Worm (Caenorhabditis elegans): ENCODE results near the gene che-12.
A peak's percentile ranks its signal among the peaks of the same experiment; 100 is the strongest.

che-12 gene

DNA sequence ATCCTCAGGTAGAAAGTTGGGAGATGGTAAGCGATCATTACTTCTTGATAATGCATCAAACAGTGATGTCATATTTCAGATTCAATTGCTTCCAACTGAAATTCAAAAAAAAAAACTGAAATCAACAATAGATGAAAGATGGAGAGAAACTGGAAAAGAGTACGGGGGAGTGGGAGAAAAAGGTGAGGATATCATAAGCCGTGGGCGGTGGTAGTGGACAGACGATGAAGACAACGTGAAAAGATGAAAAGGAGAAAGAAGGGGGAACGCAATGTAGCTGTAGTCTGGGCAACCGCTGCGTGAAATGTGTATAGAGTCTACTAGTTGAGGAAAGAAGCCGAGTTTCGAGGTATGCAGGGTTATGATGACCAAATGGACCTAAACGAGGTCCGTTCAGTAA is at the start of gene che-12:
Gene che-12 (minus strand): TSS at position 101 of the 400 bp plus-strand sequence.
- TF ChIP-seq ceh-36 (tag; optimal IDR thresholded peaks at IDR 0.05) (no peak), hmg-4 (GFP tag; optimal IDR thresholded peaks at IDR 0.05) (no peak), sea-1 (GFP tag; conservative IDR thresholded peaks at IDR 0.05) (no peak), tbx-37 (GFP tag; conservative IDR thresholded peaks at IDR 0.05) (no peak), aly-1 (tag; optimal IDR thresholded peaks at IDR 0.05) (no peak), ama-1 (optimal IDR thresholded peaks at IDR 0.05) (no peak), tbx-11 (GFP tag; IDR thresholded peaks at IDR 0.05) (no peak), B0310.2 (tag; optimal IDR thresholded peaks at IDR 0.05) (no peak), F13C5.2 (tag; optimal IDR thresholded peaks at IDR 0.05) (no peak), flt-1 (GFP tag; IDR thresholded peaks at IDR 0.05) (no peak), hnd-1 (tag; optimal IDR thresholded peaks at IDR 0.05) (no peak), tra-4 (tag; optimal IDR thresholded peaks at IDR 0.05) (no peak), ets-7 (tag; optimal IDR thresholded peaks at IDR 0.05) (no peak), hmbx-1 (tag; optimal IDR thresholded peaks at IDR 0.05) (no peak)

- TF ChIP-seq scrt-1 (GFP tag; IDR thresholded peaks at IDR 0.05) = no peak
- TF ChIP-seq ceh-13 (GFP tag; optimal IDR thresholded peaks at IDR 0.05) = peak; percentile 28
- peak; percentile 43 for TF ChIP-seq F13C5.2 (tag; optimal IDR thresholded peaks at IDR 0.05)
- TF ChIP-seq tbx-37 (GFP tag; conservative IDR thresholded peaks at IDR 0.05) = peak; percentile 86
- no peak; the same call in 1 of the 2 replicates for TF ChIP-seq pes-1 (GFP tag; IDR thresholded peaks at IDR 0.05)
- peak; percentile 21 for TF ChIP-seq hnd-1 (tag; optimal IDR thresholded peaks at IDR 0.05)
Measured at ce11 chrV:10355773-10356335, 48.7 kb upstream of the che-12 start, which contains the start of gene sluh-7. Gene sluh-7 (minus strand): TSS chrV:10355823.

- TF ChIP-seq pes-1 (GFP tag; IDR thresholded peaks at IDR 0.05) = 0 out of 2 replicates have a peak, but pooled peaks have one; percentile 37
- no peak for TF ChIP-seq ama-1 (optimal IDR thresholded peaks at IDR 0.05)
- TF ChIP-seq sea-1 (GFP tag; conservative IDR thresholded peaks at IDR 0.05) = no peak
- TF ChIP-seq ceh-13 (GFP tag; optimal IDR thresholded peaks at IDR 0.05) = no peak
- TF ChIP-seq tra-4 (tag; optimal IDR thresholded peaks at IDR 0.05) = no peak
Measured at ce11 chrV:10352928-10353427, 45.8 kb upstream of the che-12 start, which contains the start of gene nol-56. Gene nol-56 (minus strand): TSS chrV:10352978.

- TF ChIP-seq pes-1 (GFP tag; IDR thresholded peaks at IDR 0.05) (no peak), B0310.2 (tag; optimal IDR thresholded peaks at IDR 0.05) (no peak), ama-1 (optimal IDR thresholded peaks at IDR 0.05) (no peak), ceh-36 (tag; optimal IDR thresholded peaks at IDR 0.05) (no peak), hnd-1 (tag; optimal IDR thresholded peaks at IDR 0.05) (no peak)
Measured at ce11 chrV:10350054-10350453, 42.9 kb upstream of the che-12 start, which contains the start of gene K07C5.9. Gene K07C5.9 (minus strand): TSS chrV:10350154.

ce11 chrV:10342904-10343303 is 35.7 kb upstream of the che-12 start, which contains the start of gene K07C5.3:
Gene K07C5.3 (plus strand): TSS chrV:10343032.
- TF ChIP-seq ama-1 (optimal IDR thresholded peaks at IDR 0.05) = no peak
- TF ChIP-seq tbx-11 (GFP tag; IDR thresholded peaks at IDR 0.05) = no peak
- TF ChIP-seq sea-1 (GFP tag; conservative IDR thresholded peaks at IDR 0.05) = no peak
- no peak for TF ChIP-seq scrt-1 (GFP tag; IDR thresholded peaks at IDR 0.05)
- no peak for TF ChIP-seq tra-4 (tag; optimal IDR thresholded peaks at IDR 0.05)
- no peak for TF ChIP-seq hmg-4 (GFP tag; optimal IDR thresholded peaks at IDR 0.05)
- no peak for TF ChIP-seq hnd-1 (tag; optimal IDR thresholded peaks at IDR 0.05)

DNA sequence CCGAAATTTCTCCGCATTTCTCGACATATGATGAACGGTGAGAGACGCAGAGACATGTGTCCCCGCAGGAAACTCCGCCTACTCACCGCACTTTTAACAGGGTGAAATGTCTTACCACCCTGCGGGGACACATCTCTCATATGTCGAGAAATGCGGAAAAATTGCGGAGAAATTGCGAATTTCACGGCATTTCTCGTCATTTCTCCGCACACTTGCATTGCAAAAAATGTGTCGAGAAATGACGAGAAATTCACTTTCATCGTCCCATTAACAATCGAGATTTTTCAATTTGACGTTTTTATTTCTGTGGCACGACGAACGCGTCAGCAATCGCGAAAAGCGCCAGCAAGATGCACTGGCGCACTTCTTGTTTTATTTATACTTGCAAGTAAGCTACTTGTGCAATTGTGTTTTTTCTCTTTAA is 34.7 kb upstream of the che-12 start, which contains the start of gene K07C5.13:
Gene K07C5.13 (plus strand): TSS at position 151 of the 424 bp plus-strand sequence.
- peak; percentile 61; the same call in 1 of the 2 replicates for TF ChIP-seq pes-1 (GFP tag; IDR thresholded peaks at IDR 0.05)
- peak; percentile 75; the same call in 1 of the 2 replicates for TF ChIP-seq sea-1 (GFP tag; conservative IDR thresholded peaks at IDR 0.05)
- TF ChIP-seq tbx-11 (GFP tag; IDR thresholded peaks at IDR 0.05) = peak; percentile 61; the same call in 1 of the 2 replicates
- TF ChIP-seq scrt-1 (GFP tag; IDR thresholded peaks at IDR 0.05) = peak; percentile 51; the same call in 1 of the 2 replicates
- peak; percentile 56 for TF ChIP-seq flt-1 (GFP tag; IDR thresholded peaks at IDR 0.05)
- 0 out of 2 replicates have a peak, but pooled peaks have one; percentile 36 for TF ChIP-seq tbx-37 (GFP tag; conservative IDR thresholded peaks at IDR 0.05)

- no peak for TF ChIP-seq ceh-13 (GFP tag; optimal IDR thresholded peaks at IDR 0.05)
- TF ChIP-seq flt-1 (GFP tag; IDR thresholded peaks at IDR 0.05) = no peak
- TF ChIP-seq tbx-11 (GFP tag; IDR thresholded peaks at IDR 0.05) = no peak
- TF ChIP-seq tra-4 (tag; optimal IDR thresholded peaks at IDR 0.05) = no peak
- no peak for TF ChIP-seq tbx-37 (GFP tag; conservative IDR thresholded peaks at IDR 0.05)
- TF ChIP-seq aly-1 (tag; optimal IDR thresholded peaks at IDR 0.05) = no peak
- TF ChIP-seq sea-1 (GFP tag; conservative IDR thresholded peaks at IDR 0.05) = no peak
- no peak for TF ChIP-seq ets-7 (tag; optimal IDR thresholded peaks at IDR 0.05)
Measured at ce11 chrV:10339200-10339599, 32.0 kb upstream of the che-12 start, which contains the start of gene K07C5.2. Gene K07C5.2 (plus strand): TSS chrV:10339500.

DNA sequence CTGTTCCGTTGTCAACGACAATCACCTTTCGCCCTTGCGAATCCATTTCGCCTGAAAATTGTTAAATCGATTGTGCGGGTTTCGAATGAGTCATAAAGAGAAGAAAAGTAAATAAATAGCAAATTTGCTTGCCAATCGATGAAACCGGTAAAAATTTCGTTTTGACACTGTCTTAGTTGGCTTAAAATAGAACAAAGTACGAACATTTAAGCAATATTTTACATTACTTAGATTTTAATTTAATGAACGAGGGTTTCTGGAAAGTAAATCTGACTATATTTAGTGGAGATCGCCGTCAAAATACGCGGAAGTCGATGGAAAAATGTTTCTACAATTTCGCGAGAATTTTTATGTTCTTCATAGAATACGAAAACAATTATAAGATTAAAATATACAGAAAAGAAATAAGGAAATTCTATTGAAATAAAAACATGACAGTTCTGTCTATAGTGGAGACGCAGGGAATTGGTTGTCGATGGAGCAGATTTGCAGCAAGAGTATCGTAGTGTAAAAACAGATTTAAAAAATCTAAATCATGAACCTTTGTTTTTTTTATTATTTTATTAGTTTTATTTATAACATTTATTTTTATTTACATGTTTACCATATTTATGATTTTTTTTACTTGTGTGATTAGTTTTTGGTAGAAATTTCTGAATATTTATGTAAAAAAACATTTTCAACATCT is 31.3 kb upstream of the che-12 start, which contains the start of gene arx-2:
Gene arx-2 (minus strand): TSS at position 51 of the 688 bp plus-strand sequence.
- TF ChIP-seq F13C5.2 (tag; optimal IDR thresholded peaks at IDR 0.05) (no peak), tra-4 (tag; optimal IDR thresholded peaks at IDR 0.05) (no peak), B0310.2 (tag; optimal IDR thresholded peaks at IDR 0.05) (no peak), ets-7 (tag; optimal IDR thresholded peaks at IDR 0.05) (no peak), ceh-13 (GFP tag; optimal IDR thresholded peaks at IDR 0.05) (no peak), aly-1 (tag; optimal IDR thresholded peaks at IDR 0.05) (no peak), ama-1 (optimal IDR thresholded peaks at IDR 0.05) (no peak), pes-1 (GFP tag; IDR thresholded peaks at IDR 0.05) (no peak), hmg-4 (GFP tag; optimal IDR thresholded peaks at IDR 0.05) (no peak), sea-1 (GFP tag; conservative IDR thresholded peaks at IDR 0.05) (no peak), tbx-11 (GFP tag; IDR thresholded peaks at IDR 0.05) (no peak), scrt-1 (GFP tag; IDR thresholded peaks at IDR 0.05) (no peak), tbx-37 (GFP tag; conservative IDR thresholded peaks at IDR 0.05) (no peak), flt-1 (GFP tag; IDR thresholded peaks at IDR 0.05) (no peak), ceh-36 (tag; optimal IDR thresholded peaks at IDR 0.05) (no peak), hmbx-1 (tag; optimal IDR thresholded peaks at IDR 0.05) (no peak), hnd-1 (tag; optimal IDR thresholded peaks at IDR 0.05) (no peak)

All from whole organism, early embryonic.